Fruit fly (Drosophila melanogaster): ENCODE results near the gene Gabat.
A peak's percentile ranks its signal among the peaks of the same experiment; 100 is the strongest.

Gene Gabat

DNA sequence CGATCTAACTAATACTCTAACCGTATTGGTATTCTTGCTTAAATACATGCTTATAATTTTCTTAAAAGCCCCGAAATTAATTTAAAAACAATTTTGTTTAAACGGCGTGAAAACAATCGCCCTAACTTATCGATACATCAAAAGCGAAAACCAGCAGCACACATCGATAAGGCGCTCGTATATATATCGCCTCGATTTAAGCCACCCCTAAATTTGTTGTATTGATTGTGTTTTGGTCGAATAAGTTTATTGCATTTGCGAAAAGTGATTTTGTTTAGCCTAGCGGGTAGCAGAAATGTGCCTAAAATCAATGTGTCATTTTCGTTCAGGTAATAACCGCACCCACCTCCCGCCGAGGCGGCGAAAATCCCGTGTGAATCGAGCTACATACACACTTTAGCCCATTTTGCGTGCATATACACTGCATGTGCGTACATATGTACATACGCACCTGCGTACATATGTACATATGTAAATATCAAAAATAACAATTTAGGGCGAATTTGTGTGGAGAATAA is 8.7 kb downstream of the Gabat start, which contains the start of the genes CG7646 and Nca (continued):
- TF ChIP-seq bcd (GFP tag; optimal IDR thresholded peaks at IDR 0.05) (no peak), caup (GFP tag; optimal IDR thresholded peaks at IDR 0.05; ENCODE audit: severe bottlenecking) (no peak), wdn (GFP tag; IDR thresholded peaks at IDR 0.05) (no peak), Hr3 (GFP tag; optimal IDR thresholded peaks at IDR 0.05) (no peak), BEAF-32 (GFP tag; optimal IDR thresholded peaks at IDR 0.05) (peak; percentile 90), CG6689 (GFP tag; IDR thresholded peaks at IDR 0.05) (no peak), fd102C (GFP tag; optimal IDR thresholded peaks at IDR 0.05) (no peak), dmrt99B (tag; optimal IDR thresholded peaks at IDR 0.05) (no peak), Optix (GFP tag; IDR thresholded peaks at IDR 0.05) (no peak), CG10267 (tag; optimal IDR thresholded peaks at IDR 0.05) (peak; percentile 36), Side (GFP tag; optimal IDR thresholded peaks at IDR 0.05) (no peak), psq (GFP tag; optimal IDR thresholded peaks at IDR 0.05) (no peak), Six4 (GFP tag; optimal IDR thresholded peaks at IDR 0.05) (no peak), CG15269 (tag; optimal IDR thresholded peaks at IDR 0.05) (no peak), Trl (optimal IDR thresholded peaks at IDR 0.05) (no peak), Trl (GFP tag; optimal IDR thresholded peaks at IDR 0.05) (no peak), gfzf (GFP tag; optimal IDR thresholded peaks at IDR 0.05) (peak; percentile 27), inv (GFP tag; IDR thresholded peaks at IDR 0.05; ENCODE audit: partially characterized antibody) (peak; percentile 92), Dad (GFP tag; optimal IDR thresholded peaks at IDR 0.05) (peak; percentile 16), ham (GFP tag; IDR thresholded peaks at IDR 0.05) (no peak), Dip2 (GFP tag; IDR thresholded peaks at IDR 0.05) (no peak), CG17912 (GFP tag; optimal IDR thresholded peaks at IDR 0.05) (peak; percentile 76), CG34422 (GFP tag; IDR thresholded peaks at IDR 0.05) (no peak; the same call in 2 of the 3 replicates), ranshi (GFP tag; IDR thresholded peaks at IDR 0.05) (peak; percentile 78; the same call in 1 of the 2 replicates), sens (GFP tag) (peak; percentile 86), cad (GFP tag; optimal IDR thresholded peaks at IDR 0.05) (peak; percentile 14), ash1 (GFP tag; optimal IDR thresholded peaks at IDR 0.05) (no peak), kay (GFP tag; optimal IDR thresholded peaks at IDR 0.05) (no peak), CG1529 (GFP tag; optimal IDR thresholded peaks at IDR 0.05) (no peak), bab2 (GFP tag; optimal IDR thresholded peaks at IDR 0.05) (no peak), CG10147 (GFP tag; optimal IDR thresholded peaks at IDR 0.05) (no peak), sisA (GFP tag; IDR thresholded peaks at IDR 0.05) (no peak), CG8388 (GFP tag; optimal IDR thresholded peaks at IDR 0.05) (no peak), Abd-B (GFP tag; optimal IDR thresholded peaks at IDR 0.05) (no peak), chn (GFP tag; optimal IDR thresholded peaks at IDR 0.05) (no peak), CG11093 (GFP tag; IDR thresholded peaks at IDR 0.05) (no peak; the same call in 2 of the 3 replicates), peb (GFP tag; IDR thresholded peaks at IDR 0.05) (no peak), C15 (GFP tag; IDR thresholded peaks at IDR 0.05) (no peak), CG6654 (GFP tag; optimal IDR thresholded peaks at IDR 0.05) (no peak), CG3163 (GFP tag; optimal IDR thresholded peaks at IDR 0.05) (no peak), CG42726 (GFP tag; IDR thresholded peaks at IDR 0.05; ENCODE audit: partially characterized antibody) (peak; percentile 85), CG11504 (tag; optimal IDR thresholded peaks at IDR 0.05) (no peak), da (GFP tag; optimal IDR thresholded peaks at IDR 0.05) (no peak), wek (GFP tag; optimal IDR thresholded peaks at IDR 0.05) (peak; percentile 75), CG2120 (GFP tag; optimal IDR thresholded peaks at IDR 0.05) (peak; percentile 10), CG2129 (GFP tag; IDR thresholded peaks at IDR 0.05; ENCODE audit: partially characterized antibody) (peak; percentile 69), CG30020 (tag; optimal IDR thresholded peaks at IDR 0.05) (peak; percentile 93), CG30431 (GFP tag; optimal IDR thresholded peaks at IDR 0.05) (no peak), mam (GFP tag; optimal IDR thresholded peaks at IDR 0.05) (no peak), CG30403 (GFP tag; optimal IDR thresholded peaks at IDR 0.05) (no peak), Rx (GFP tag; IDR thresholded peaks at IDR 0.05) (no peak), ara (GFP tag; IDR thresholded peaks at IDR 0.05) (no peak)
